Worm (Caenorhabditis elegans) whole organism, late embryonic: ENCODE measurements around the gene F58A4.2.

Experiments
- F13H6.1 ChIP-seq: sonication (generic microtip); optimal IDR thresholded peaks from 2 replicates; lab custom pipeline; 2016; ENCODE audit warnings: missing genetic modification characterization, missing compliant biosample characterization
- T23F11.4 ChIP-seq: fragments of 200-800 bp; sonication (Bioruptor generic); optimal IDR thresholded peaks from 2 replicates; lab custom pipeline; 2018; ENCODE audit warnings: mild to moderate bottlenecking, missing genetic modification characterization, missing compliant biosample characterization
- ama-1 ChIP-seq: fragments of 150-350 bp; optimal IDR thresholded peaks from 2 replicates; lab custom pipeline; 2014
- ceh-30 ChIP-seq: fragments of 150-350 bp; optimal IDR thresholded peaks from 2 replicates; lab custom pipeline; 2014; ENCODE audit warnings: missing biosample characterization, missing genetic modification characterization
- elt-4 ChIP-seq: sonication (generic microtip); optimal IDR thresholded peaks from 2 replicates; lab custom pipeline; 2016; ENCODE audit warnings: missing genetic modification characterization, missing compliant biosample characterization
- fkh-10 ChIP-seq: fragments of 150-350 bp; optimal IDR thresholded peaks from 2 replicates; lab custom pipeline; 2014; ENCODE audit warnings: missing biosample characterization, missing genetic modification reagents, missing genetic modification characterization
- fkh-6 ChIP-seq: sonication (generic microtip); optimal IDR thresholded peaks from 2 replicates; lab custom pipeline; 2016; ENCODE audit warnings: missing genetic modification characterization, missing compliant biosample characterization
- gmeb-2 ChIP-seq: sonication (generic microtip); optimal IDR thresholded peaks from 2 replicates; lab custom pipeline; 2016; ENCODE audit warnings: missing genetic modification characterization, inconsistent platforms, missing compliant biosample characterization
- lin-11 ChIP-seq: fragments of 200-800 bp; sonication (Bioruptor generic); optimal IDR thresholded peaks from 2 replicates; lab custom pipeline; 2018; ENCODE audit warnings: mild to moderate bottlenecking, missing genetic modification characterization, missing compliant biosample characterization
- nfya-1 ChIP-seq: sonication (generic microtip); optimal IDR thresholded peaks from 2 replicates; lab custom pipeline; 2017; ENCODE audit warnings: missing genetic modification characterization, mild to moderate bottlenecking, missing compliant biosample characterization, antibody characterized with exemption, moderate library complexity
- nhr-11 ChIP-seq: fragments of 150-350 bp; optimal IDR thresholded peaks from 2 replicates; lab custom pipeline; 2014; ENCODE audit warnings: missing biosample characterization, missing genetic modification characterization
- ttx-3 ChIP-seq: sonication (generic microtip); optimal IDR thresholded peaks from 2 replicates; lab custom pipeline; 2016; ENCODE audit warnings: missing genetic modification reagents, missing genetic modification characterization, missing compliant biosample characterization
- unc-86 ChIP-seq: sonication (generic microtip); optimal IDR thresholded peaks from 2 replicates; lab custom pipeline; 2016; ENCODE audit warnings: missing genetic modification characterization, missing compliant biosample characterization
- zip-5 ChIP-seq: sonication (generic microtip); optimal IDR thresholded peaks from 2 replicates; lab custom pipeline; 2016; ENCODE audit warnings: missing genetic modification characterization, missing compliant biosample characterization

- no peak for TF ChIP-seq ama-1 (lab: Kevin White, UChicago)
- no peak for TF ChIP-seq ttx-3
- no peak for TF ChIP-seq lin-11 (tag; lab: Kevin White, UChicago)
- no peak for TF ChIP-seq nfya-1 (tag; lab: Kevin White, UChicago)
- no peak for TF ChIP-seq gmeb-2 (tag; lab: Kevin White, UChicago)
- no peak for TF ChIP-seq F13H6.1 (tag; lab: Kevin White, UChicago)
- TF ChIP-seq unc-86, result no peak
- no peak for TF ChIP-seq elt-4
- no peak for TF ChIP-seq T23F11.4
- TF ChIP-seq zip-5 (tag; lab: Kevin White, UChicago), result no peak
- no peak for TF ChIP-seq fkh-6
- TF ChIP-seq nhr-11 (tag; lab: Kevin White, UChicago), result no peak
- TF ChIP-seq ceh-30 (tag; lab: Kevin White, UChicago), result no peak
- no peak for TF ChIP-seq fkh-10
Observed at ce11 chrIII:9645099-9645498, 44.6 kb upstream of the F58A4.2 start.
